Worm (Caenorhabditis elegans): ENCODE data around the gene Y43F8B.11.

Y43F8B.11 gene

DNA sequence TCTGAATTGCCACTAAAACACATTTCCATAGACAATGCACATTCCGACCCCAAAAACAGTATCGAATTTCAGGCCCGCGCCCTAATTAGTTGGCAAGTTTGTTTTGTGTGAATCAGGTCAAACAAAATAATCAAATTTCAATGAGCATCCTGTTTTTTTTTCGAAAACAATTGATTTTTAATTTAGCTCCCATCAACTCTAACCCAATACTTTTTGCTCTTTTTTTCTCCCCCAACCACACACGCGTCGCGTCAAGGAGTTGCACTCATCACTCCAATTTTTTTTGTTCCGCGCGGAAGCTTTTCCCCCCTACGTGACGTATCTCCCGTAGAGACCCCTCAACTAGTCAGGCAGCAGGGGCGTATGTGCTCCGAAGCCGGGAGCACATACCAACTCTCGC lies 30.9 kb downstream of the Y43F8B.11 start:
- TF ChIP-seq unc-62 (GFP tag; optimal IDR thresholded peaks at IDR 0.05), result no peak

DNA sequence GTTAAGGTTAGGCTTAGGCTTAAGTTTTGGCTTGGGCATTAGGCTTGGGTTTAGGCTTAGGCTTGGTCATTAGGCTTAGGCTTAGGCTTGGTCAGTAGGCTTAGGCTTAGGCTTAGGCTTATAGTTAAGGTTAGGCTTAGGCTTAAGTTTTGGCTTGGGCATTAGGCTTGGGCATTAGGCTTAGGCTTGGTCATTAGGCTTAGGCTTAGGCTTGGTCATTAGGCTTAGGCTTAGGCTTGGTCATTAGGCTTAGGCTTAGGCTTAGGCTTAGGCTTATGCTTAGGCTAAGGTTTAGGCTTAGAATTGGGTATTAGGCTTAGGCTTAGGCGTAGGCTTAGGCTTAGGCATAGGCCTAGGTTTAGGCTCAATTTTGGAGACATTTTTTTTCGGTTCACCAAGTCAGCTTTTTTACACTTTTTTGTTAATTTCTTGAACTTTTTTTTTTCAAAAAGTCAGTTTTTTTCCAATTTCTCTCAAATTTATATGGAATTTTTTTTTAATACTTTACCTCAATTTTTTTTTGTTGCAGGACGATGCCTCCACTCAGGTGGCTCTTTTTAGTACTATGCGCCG lies 32.2 kb downstream of the Y43F8B.11 start, which contains the start of gene Y43F8B.3:
TSS of gene Y43F8B.3 (plus strand) at position 523 of the 573 bp plus-strand sequence.
- no peak for TF ChIP-seq unc-62 (GFP tag; optimal IDR thresholded peaks at IDR 0.05)

DNA sequence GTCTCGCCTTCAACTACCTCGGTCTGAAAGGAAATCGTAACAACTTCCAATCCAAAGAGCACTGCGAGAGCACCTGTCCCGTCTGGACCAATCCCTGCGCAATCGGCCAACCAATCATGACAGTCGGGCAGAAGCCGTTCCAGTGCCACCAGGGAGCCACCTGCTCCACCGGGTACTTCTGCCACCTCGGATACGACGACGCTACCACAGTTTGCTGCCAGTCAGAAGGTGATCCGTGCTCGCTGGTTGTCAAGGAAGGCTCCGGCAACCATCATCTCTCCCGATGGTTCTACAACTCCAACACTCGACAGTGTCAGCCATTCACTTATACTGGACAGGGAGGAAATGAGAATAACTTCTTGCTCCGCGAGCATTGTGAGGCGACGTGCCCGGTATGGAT lies 38.6 kb downstream of the Y43F8B.11 start:
- TF ChIP-seq unc-62 (GFP tag; optimal IDR thresholded peaks at IDR 0.05), result no peak

DNA sequence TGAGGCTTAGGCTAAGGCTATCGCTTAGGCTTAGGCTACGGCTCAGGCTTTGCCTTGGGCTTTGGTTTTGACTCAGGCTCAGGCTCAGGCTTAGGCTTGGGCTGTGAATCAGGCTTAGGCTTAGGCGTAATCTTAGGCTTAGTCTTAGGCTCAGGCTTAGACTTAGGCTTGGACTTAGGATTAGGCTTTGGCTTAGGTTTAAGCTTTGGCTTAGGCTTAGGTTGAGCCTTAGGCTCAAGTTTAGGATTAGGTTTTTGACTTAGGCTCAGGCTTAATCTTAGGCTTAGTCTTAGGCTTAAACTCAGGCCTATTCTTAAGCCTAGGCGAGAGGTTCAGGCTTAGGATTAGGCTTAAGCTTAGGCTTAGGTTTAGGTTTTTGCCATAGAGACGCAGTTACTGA lies 39.9 kb downstream of the Y43F8B.11 start:
- TF ChIP-seq unc-62 (GFP tag; optimal IDR thresholded peaks at IDR 0.05), result no peak

DNA sequence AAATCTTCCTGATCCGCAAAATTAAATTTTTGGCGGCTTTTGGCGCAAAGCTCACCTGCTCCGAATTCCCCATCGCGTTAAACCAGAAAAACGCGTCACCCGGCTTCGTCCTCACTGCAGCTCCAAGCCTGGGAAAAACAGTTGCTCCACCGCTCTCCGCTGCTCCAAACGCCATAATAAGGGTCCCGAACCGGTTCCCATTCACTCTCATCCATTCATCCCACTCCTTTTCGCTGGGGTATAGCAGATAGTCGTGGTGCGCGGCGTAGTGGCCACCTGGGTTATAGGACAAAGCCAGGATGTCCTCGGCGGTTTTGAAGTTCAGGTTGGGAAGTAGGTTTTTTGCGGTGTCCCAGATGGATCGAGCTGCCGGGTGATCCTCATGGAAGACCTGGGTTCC lies 40.4 kb downstream of the Y43F8B.11 start:
- no peak for TF ChIP-seq unc-62 (GFP tag; optimal IDR thresholded peaks at IDR 0.05)

DNA sequence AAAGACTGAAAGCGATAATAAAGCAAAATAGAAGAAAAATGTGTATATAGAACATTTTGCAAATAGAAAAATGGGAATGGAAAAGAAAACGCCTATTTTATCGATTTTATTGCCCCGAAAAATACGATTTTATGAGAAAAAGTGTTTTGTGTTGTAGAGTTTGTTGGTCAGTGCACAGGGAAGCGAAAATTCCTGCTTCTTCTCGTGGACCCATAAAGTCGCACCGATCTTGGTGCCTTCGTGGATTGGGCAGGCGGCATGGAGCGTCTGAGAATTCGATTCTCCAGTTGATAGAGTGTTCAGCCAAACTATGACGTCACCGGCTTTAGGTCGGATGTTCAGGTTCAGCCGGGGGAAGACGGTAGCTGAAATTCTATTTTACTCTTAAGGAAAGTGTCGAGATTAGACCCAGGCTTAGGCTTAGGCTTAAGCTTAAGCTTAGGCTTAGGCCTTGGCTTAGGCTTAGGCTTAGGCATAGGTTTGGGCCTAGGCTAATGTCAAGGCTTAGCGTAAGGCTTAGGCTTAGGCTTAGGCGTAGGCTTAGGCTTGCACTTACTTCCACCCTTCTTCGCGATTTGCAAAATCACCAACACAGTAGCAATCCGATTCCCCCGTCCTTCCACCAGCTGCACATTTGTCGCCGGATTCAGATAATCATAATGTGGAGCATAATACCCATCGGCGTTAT lies 41.9 kb downstream of the Y43F8B.11 start, which contains the start of gene Y43F8B.19:
TSS of gene Y43F8B.19 (minus strand) at position 51 of the 688 bp plus-strand sequence.
- no peak for TF ChIP-seq unc-62 (GFP tag; optimal IDR thresholded peaks at IDR 0.05)

DNA sequence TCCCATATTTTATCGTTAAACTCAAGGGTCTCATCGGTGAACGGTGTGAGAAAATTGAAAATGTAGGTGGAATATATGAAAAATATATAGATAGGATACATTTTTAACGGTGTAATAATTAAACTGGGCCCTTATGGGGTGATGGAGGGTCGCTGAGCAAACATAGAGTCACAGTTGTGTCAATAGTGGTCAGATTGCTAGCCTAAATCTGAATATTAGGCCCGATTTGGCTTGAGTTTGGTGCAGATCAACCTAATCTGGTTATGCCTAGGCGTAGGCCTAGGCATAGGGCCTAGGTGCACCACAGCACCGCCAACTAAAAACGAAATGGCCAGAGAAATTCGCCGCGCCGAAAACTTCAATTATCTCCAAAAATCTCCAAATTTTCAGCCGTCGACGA lies 43.1 kb downstream of the Y43F8B.11 start, which contains the start of gene phy-4:
TSS of gene phy-4 (minus strand) at position 101 of the 400 bp plus-strand sequence.
- no peak for TF ChIP-seq unc-62 (GFP tag; optimal IDR thresholded peaks at IDR 0.05)

DNA sequence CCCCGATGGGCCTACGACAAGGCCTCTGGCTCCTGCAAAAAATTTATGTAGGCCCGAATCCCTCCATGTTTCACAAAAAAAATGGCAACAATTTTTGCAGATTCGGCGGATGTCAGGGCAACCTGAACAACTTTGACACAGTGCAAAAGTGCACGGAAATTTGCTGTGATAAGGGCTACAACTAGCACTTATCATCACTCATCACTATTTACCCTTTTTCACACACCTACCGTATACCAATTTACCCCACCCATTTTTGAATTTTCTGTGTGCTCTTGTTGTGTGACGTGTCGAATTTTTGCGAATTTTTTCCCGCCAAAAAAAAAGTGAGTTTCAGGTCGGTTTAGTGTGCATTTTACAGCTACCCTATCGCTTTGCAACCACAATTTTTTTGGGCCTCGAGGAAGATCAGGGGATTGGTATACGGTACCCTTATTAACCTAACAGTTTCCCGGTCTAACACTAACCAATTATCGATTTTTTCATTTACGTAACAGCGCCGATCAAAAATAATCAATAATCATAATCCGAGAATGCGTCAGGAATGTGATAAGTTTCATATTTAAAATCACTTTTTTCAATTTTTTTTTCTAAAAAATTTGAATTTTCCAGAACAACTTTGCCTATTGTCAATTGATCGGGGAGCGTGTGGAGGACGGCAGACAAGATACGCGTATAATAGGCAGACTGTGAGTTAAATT lies 48.1 kb downstream of the Y43F8B.11 start:
- no peak for TF ChIP-seq unc-62 (GFP tag; optimal IDR thresholded peaks at IDR 0.05)

DNA sequence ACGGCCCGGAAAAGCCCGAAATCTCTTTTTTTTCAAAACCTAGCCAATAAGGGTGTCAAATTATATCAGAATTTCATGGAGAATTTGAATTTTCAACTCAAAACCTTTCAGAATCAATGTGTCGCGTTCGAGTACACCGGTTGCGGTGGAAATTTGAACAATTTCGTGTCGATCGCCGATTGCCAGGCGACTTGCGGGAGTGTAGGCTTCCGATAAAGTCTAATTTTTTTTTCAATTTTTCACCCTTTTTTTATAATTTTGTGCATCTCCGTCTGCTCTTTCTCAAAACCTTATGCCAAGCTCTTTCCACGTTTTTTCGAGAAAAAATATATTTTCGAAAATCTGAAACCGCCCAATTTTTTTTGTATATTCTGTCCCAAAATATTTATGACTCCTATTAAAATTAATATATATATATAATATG lies 49.0 kb downstream of the Y43F8B.11 start:
- TF ChIP-seq unc-62 (GFP tag; optimal IDR thresholded peaks at IDR 0.05), result no peak

DNA sequence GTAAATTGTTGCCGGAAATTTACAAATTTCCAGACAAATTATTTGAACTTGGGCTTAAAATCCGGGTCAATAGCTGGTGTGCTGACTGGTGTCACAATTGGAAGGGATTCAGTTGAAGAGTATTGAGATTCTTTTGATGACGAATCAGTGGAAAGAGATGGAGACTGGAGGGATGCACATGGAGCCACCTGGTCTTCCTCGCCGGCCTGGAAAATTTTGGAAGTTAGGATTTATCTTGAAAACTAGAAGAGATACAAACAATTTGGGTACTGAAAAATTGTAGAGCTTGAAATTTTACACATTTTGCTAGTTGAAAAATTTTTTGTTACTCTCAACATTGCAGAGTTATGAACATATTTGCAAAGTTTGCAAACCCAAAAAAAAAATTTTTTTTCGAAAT lies 49.6 kb downstream of the Y43F8B.11 start:
- no peak for TF ChIP-seq unc-62 (GFP tag; optimal IDR thresholded peaks at IDR 0.05)

DNA sequence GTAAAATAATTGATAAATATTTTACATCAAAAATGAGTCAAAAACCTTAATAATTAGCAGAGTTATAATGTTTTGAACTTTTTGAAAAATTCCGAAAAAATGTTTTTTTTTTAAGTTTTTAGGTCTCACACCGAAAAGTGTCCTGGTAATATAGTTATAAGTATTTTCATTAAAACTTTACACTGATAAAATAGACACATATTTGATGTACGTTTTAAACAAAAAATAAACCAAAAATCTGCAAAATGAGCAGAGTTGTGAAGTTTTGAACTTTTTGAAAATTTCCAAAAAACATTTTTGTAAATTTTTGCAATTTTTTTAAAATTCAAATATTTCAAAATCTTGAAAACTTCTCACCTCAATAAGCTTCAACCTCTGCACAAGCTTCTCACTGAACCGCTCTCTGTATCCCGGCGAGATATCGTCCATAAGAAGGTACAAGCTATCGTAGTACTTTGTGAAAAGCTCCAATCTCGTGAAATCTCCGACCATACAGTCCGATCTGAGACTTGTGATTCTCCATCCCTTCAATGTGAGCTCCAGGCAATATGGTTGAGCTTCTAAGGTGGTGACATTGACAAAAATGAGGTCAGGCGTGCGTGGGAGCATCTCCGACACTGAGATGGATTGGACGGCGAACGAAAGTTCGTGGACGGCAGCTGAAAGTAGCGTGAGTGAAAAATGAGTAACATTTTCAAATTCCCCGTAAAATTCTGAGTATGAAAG lies 50.3 kb downstream of the Y43F8B.11 start:
- no peak for TF ChIP-seq unc-62 (GFP tag; optimal IDR thresholded peaks at IDR 0.05)

DNA sequence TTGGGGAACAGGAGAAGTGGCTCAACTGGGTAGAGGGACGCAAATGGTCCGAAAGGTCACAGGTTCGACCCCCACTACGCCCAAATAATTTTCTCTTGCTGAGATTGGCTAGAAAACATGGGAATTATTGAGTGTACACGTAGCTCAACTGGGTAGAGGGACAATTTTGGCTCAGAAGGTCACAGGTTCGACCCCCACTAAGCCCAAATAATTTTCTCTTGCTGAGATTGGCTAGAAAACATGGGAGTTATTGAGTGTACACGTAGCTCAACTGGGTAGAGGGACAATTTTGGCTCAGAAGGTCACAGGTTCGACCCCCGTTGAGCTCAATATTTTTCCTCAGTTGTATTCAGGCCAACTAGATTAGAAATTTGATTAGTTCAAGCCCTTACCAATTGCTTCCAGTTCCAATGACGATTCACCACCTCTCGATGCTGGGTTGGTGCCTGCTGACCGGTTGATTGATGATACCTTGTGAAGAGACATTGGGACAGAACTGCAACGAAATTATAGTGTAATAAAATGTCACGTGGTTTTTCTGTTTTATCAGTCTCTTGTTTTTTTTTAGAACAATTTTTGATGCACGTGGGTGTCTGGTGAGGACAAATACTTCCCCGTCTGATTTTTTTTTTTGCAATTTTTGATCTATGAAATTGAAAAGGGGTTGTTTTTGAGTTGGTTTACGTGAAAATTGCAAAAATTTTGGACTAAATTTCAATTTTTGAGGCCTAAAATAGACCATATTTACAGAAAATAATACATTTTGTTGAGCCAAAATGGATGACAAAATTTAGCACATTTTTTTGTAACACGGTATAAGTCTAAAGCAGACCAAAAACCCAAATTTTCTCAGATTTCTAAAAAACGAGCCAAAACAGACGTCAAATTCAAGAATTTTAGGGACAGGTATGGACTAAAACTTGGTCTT lies 51.1 kb downstream of the Y43F8B.11 start:
- no peak for TF ChIP-seq unc-62 (GFP tag; optimal IDR thresholded peaks at IDR 0.05)

All from whole organism, dauer.